Fruit fly (Drosophila melanogaster): ENCODE data around the gene CG7368.

Gene CG7368

DNA sequence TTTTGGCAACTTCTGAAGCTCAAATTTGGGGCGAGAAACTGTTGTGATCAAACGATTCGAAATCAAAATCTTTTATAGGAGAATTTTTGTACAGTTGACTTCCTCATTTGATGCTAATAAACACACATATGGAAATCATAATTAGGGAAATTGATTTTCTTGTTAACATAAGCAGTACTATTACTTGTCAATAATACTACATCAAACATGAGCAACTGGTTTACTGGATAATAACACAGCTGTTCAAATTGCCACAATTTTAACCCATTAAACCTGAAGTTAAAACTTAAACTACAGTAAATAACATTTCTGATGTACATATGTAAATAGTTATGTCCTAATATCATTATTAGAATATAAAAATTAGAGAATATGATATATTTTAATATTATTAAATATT lies 17.1 kb upstream of the CG7368 start, which contains the start of gene CG43390 (continued):
- TF ChIP-seq CG15601 (tag; optimal IDR thresholded peaks at IDR 0.05) (no peak), CG4328 (GFP tag; optimal IDR thresholded peaks at IDR 0.05) (no peak), btn (GFP tag; optimal IDR thresholded peaks at IDR 0.05) (no peak), CG17361 (GFP tag; IDR thresholded peaks at IDR 0.05) (peak; percentile 40; the same call in 1 of the 3 replicates), dysf (GFP tag; IDR thresholded peaks at IDR 0.05) (peak; percentile 51; the same call in 1 of the 3 replicates), Bteb2 (GFP tag; optimal IDR thresholded peaks at IDR 0.05) (peak; percentile 7), slou (GFP tag; optimal IDR thresholded peaks at IDR 0.05) (peak; percentile 4), Stat92E (GFP tag; optimal IDR thresholded peaks at IDR 0.05) (no peak), CG8765 (GFP tag; IDR thresholded peaks at IDR 0.05) (no peak), Hey (tag; optimal IDR thresholded peaks at IDR 0.05) (peak; percentile 45), aop (GFP tag; IDR thresholded peaks at IDR 0.05) (no peak), B-H1 (GFP tag; IDR thresholded peaks at IDR 0.05) (no peak), HmgD (GFP tag; optimal IDR thresholded peaks at IDR 0.05) (no peak), Camta (GFP tag; optimal IDR thresholded peaks at IDR 0.05) (peak; percentile 7), CG1603 (tag; optimal IDR thresholded peaks at IDR 0.05) (peak; percentile 41), CG18011 (GFP tag; optimal IDR thresholded peaks at IDR 0.05) (no peak), CG8281 (tag; optimal IDR thresholded peaks at IDR 0.05) (peak; percentile 14), kah (GFP tag; optimal IDR thresholded peaks at IDR 0.05) (no peak), tup (GFP tag; optimal IDR thresholded peaks at IDR 0.05) (no peak), CG11247 (GFP tag; IDR thresholded peaks at IDR 0.05) (peak; percentile 28; the same call in 1 of the 2 replicates), CG11696 (GFP tag; IDR thresholded peaks at IDR 0.05) (0 out of 2 replicates have a peak, but pooled peaks have one; percentile 21), wor (GFP tag; IDR thresholded peaks at IDR 0.05) (no peak), Blimp-1 (GFP tag; optimal IDR thresholded peaks at IDR 0.05) (no peak), CG7963 (GFP tag; IDR thresholded peaks at IDR 0.05; ENCODE audit: partially characterized antibody) (no peak), trh (GFP tag; optimal IDR thresholded peaks at IDR 0.05) (peak; percentile 2), Dad (GFP tag; optimal IDR thresholded peaks at IDR 0.05) (no peak), nmo (GFP tag; optimal IDR thresholded peaks at IDR 0.05) (no peak), CG6689 (GFP tag; IDR thresholded peaks at IDR 0.05) (no peak), gro (GFP tag; optimal IDR thresholded peaks at IDR 0.05) (peak; percentile 59), HLH4C (GFP tag; IDR thresholded peaks at IDR 0.05; ENCODE audit: partially characterized antibody) (no peak), CG10209 (GFP tag; optimal IDR thresholded peaks at IDR 0.05) (peak; percentile 66), Ets65A (GFP tag) (no peak), ci (GFP tag; IDR thresholded peaks at IDR 0.05) (no peak), Hr51 (GFP tag; optimal IDR thresholded peaks at IDR 0.05) (no peak), CG3065 (GFP tag; optimal IDR thresholded peaks at IDR 0.05) (no peak), fu2 (GFP tag; optimal IDR thresholded peaks at IDR 0.05) (no peak), Med (GFP tag) (no peak), org-1 (GFP tag; optimal IDR thresholded peaks at IDR 0.05) (no peak), CG12391 (tag; optimal IDR thresholded peaks at IDR 0.05) (peak; percentile 5), CG1832 (GFP tag; optimal IDR thresholded peaks at IDR 0.05) (no peak), Mrtf (GFP tag; IDR thresholded peaks at IDR 0.05) (no peak), Dll (GFP tag; IDR thresholded peaks at IDR 0.05; ENCODE audit: partially characterized antibody) (no peak), CG10565 (GFP tag; optimal IDR thresholded peaks at IDR 0.05) (no peak), sima (GFP tag; optimal IDR thresholded peaks at IDR 0.05) (no peak), NC2β (GFP tag; optimal IDR thresholded peaks at IDR 0.05) (no peak), CG7556 (GFP tag; optimal IDR thresholded peaks at IDR 0.05) (peak; percentile 24), CG12744 (GFP tag; optimal IDR thresholded peaks at IDR 0.05) (peak; percentile 7), fru (optimal IDR thresholded peaks at IDR 0.05) (no peak), bsh (GFP tag; optimal IDR thresholded peaks at IDR 0.05) (no peak), CG11398 (GFP tag; optimal IDR thresholded peaks at IDR 0.05) (no peak), CG2129 (GFP tag; IDR thresholded peaks at IDR 0.05; ENCODE audit: partially characterized antibody) (no peak)

All from whole organism, embryonic.